Worm (Caenorhabditis elegans): ENCODE data around the gene cyp-13A4.

DNA sequence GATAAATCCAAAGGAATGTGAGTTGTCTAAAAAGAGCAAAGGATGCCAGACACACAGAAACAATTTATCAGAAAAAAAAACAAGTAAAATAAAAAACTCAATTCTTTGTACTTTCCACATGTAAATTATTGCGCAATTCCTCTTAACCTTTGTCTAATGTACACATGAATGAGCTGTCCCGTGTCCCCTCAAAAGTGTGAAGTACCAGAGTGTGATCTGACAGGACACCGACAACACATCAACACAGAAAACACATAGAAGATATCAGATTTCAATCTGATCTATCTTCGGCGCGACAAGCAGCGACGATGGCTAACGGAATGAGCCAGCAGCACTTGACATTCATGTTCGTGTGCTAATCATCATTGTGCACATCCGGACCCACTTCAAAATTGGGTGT is 31.0 kb upstream of the cyp-13A4 start:
- TF ChIP-seq F13H6.1 (tag; optimal IDR thresholded peaks at IDR 0.05) (no peak), nhr-77 (tag; optimal IDR thresholded peaks at IDR 0.05) (no peak)

Measured in whole organism, L2 larva.